Fruit fly (Drosophila melanogaster): Measurements from ENCODE around the gene M1BP.

Gene M1BP

DNA sequence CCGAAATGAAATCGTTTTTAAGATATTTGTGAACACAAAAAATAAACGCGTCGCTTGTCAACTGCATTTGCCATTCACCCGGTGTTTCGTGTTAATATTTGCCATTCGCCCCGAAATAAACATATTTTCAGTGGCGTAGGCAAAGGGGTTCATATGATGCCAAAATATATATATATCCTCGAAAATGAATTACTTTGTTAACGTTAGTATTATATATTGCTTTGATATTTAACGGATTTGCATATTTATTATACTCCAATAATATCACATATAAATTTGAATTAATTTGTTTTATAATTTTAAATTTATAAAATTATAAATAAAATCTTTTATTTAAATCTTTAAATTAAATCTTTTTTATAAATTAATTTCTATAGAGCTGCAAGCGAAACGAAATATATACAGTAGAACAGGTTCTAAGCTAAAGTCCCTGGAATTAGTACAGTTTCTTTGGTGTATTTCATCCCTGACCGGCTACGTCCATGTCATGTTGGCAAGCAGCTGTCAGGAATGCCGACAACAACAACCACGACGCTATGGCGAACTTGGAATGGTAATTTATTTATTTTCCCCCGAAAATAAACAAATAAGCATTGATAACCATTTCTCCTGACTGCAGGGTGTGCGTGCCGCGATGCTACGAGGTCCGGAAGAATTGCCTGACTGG lies at the start of gene M1BP, which contains the start of gene CG8202 (continued):
- TF ChIP-seq CG9797 (GFP tag; optimal IDR thresholded peaks at IDR 0.05) (peak; percentile 54), CG2129 (GFP tag; IDR thresholded peaks at IDR 0.05; ENCODE audit: partially characterized antibody) (no peak), CG17385 (GFP tag; optimal IDR thresholded peaks at IDR 0.05) (peak; percentile 89), CG15696 (tag; optimal IDR thresholded peaks at IDR 0.05) (peak; percentile 91), CG42726 (GFP tag; IDR thresholded peaks at IDR 0.05; ENCODE audit: partially characterized antibody) (no peak), ranshi (GFP tag; IDR thresholded peaks at IDR 0.05) (peak; percentile 92), CG3726 (GFP tag; IDR thresholded peaks at IDR 0.05) (no peak), CG10366 (GFP tag; IDR thresholded peaks at IDR 0.05) (peak; percentile 70), HLH3B (GFP tag; IDR thresholded peaks at IDR 0.05) (peak; percentile 58), CG18599 (GFP tag; optimal IDR thresholded peaks at IDR 0.05) (peak; percentile 91), ewg (GFP tag; optimal IDR thresholded peaks at IDR 0.05) (peak; percentile 74), phol (tag; optimal IDR thresholded peaks at IDR 0.05) (peak; percentile 94), Pdp1 (GFP tag; optimal IDR thresholded peaks at IDR 0.05) (peak; percentile 55 to 57), Sry-β (GFP tag; optimal IDR thresholded peaks at IDR 0.05) (peak; percentile 51), Sox100B (GFP tag; optimal IDR thresholded peaks at IDR 0.05) (peak; percentile 97), chinmo (GFP tag; IDR thresholded peaks at IDR 0.05; ENCODE audit: partially characterized antibody) (no peak), gem (tag; optimal IDR thresholded peaks at IDR 0.05) (peak; percentile 96), Adf1 (GFP tag; IDR thresholded peaks at IDR 0.05) (peak; percentile 22; the same call in 1 of the 2 replicates), CG14710 (tag; optimal IDR thresholded peaks at IDR 0.05) (peak; percentile 95), eve (GFP tag; optimal IDR thresholded peaks at IDR 0.05) (no peak), wor (GFP tag; IDR thresholded peaks at IDR 0.05) (peak; percentile 56), E2f1 (GFP tag; IDR thresholded peaks at IDR 0.05) (peak; percentile 73; the same call in 1 of the 2 replicates), Hand (GFP tag; optimal IDR thresholded peaks at IDR 0.05) (peak; percentile 84), zen2 (GFP tag; IDR thresholded peaks at IDR 0.05; ENCODE audit: partially characterized antibody) (no peak), mam (GFP tag; optimal IDR thresholded peaks at IDR 0.05) (peak; percentile 78), ken (GFP tag; IDR thresholded peaks at IDR 0.05) (peak; percentile 78; the same call in 2 of the 3 replicates), CG13894 (tag; optimal IDR thresholded peaks at IDR 0.05) (no peak), CG1024 (GFP tag; IDR thresholded peaks at IDR 0.05) (0 out of 2 replicates have a peak, but pooled peaks have one; percentile 3), org-1 (GFP tag; optimal IDR thresholded peaks at IDR 0.05) (peak; percentile 71), Jarid2 (GFP tag; optimal IDR thresholded peaks at IDR 0.05) (no peak), caup (GFP tag; optimal IDR thresholded peaks at IDR 0.05; ENCODE audit: severe bottlenecking) (peak; percentile 88), Gug (GFP tag; IDR thresholded peaks at IDR 0.05) (peak; percentile 75), Oaz (GFP tag; IDR thresholded peaks at IDR 0.05) (no peak), kay (GFP tag; optimal IDR thresholded peaks at IDR 0.05) (peak; percentile 49), CG15073 (GFP tag; optimal IDR thresholded peaks at IDR 0.05) (no peak), CG11560 (tag; IDR thresholded peaks at IDR 0.05) (peak; percentile 64; the same call in 1 of the 3 replicates), Doc3 (GFP tag; IDR thresholded peaks at IDR 0.05; ENCODE audit: partially characterized antibody) (no peak), mld (GFP tag; IDR thresholded peaks at IDR 0.05; ENCODE audit: partially characterized antibody) (no peak), CG10462 (GFP tag; optimal IDR thresholded peaks at IDR 0.05) (peak; percentile 78), Meics (GFP tag; optimal IDR thresholded peaks at IDR 0.05) (peak; percentile 94), Sin3A (optimal IDR thresholded peaks at IDR 0.05) (no peak), H15 (GFP tag; IDR thresholded peaks at IDR 0.05) (peak; percentile 59; the same call in 1 of the 3 replicates), CG7786 (GFP tag; optimal IDR thresholded peaks at IDR 0.05) (peak; percentile 36), CG7271 (tag; optimal IDR thresholded peaks at IDR 0.05) (peak; percentile 35), E2f2 (GFP tag; IDR thresholded peaks at IDR 0.05) (no peak; the same call in 1 of the 2 replicates), CG8359 (GFP tag; optimal IDR thresholded peaks at IDR 0.05; ENCODE audit: borderline replicate concordance) (peak; percentile 70), sima (GFP tag; optimal IDR thresholded peaks at IDR 0.05) (no peak), CG2678 (tag; optimal IDR thresholded peaks at IDR 0.05) (peak; percentile 97)

Measured in whole organism, embryonic.